Fruit fly (Drosophila melanogaster): ENCODE data around the gene PIG-F.

The PIG-F gene

DNA sequence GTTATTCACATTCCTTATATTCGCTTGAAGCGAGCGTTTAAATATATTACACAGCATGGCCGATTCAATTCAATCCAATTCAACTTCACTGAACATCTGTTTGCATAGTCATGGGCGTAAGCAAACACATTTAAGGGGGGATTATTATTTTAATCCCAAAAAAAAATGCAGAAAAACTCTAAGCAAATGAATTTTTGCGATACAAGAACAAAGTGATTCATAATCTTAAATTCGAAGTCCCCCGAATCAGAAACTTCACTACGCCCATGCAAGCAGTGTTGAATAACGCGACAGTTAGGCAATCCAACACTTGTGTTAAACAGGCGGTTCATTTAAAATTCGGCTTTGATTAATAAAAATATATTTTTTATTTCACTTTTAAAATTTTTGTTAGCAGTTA is 21.8 kb upstream of the PIG-F start, which contains the start of gene CG14100 (continued):
- TF ChIP-seq Hmx (GFP tag; optimal IDR thresholded peaks at IDR 0.05) (peak; percentile 99), vnd (GFP tag; IDR thresholded peaks at IDR 0.05; ENCODE audit: partially characterized antibody) (peak; percentile 8; the same call in 1 of the 3 replicates), CG7556 (GFP tag; optimal IDR thresholded peaks at IDR 0.05) (peak; percentile 100), Six4 (GFP tag; optimal IDR thresholded peaks at IDR 0.05) (peak; percentile 100), MESR4 (GFP tag; optimal IDR thresholded peaks at IDR 0.05) (peak; percentile 100), Bgb (GFP tag; IDR thresholded peaks at IDR 0.05; ENCODE audit: partially characterized antibody) (no peak), CG15696 (tag; optimal IDR thresholded peaks at IDR 0.05) (peak; percentile 100), CG17359 (tag; optimal IDR thresholded peaks at IDR 0.05) (peak; percentile 100), so (GFP tag; IDR thresholded peaks at IDR 0.05) (peak; percentile 100), slp2 (GFP tag; optimal IDR thresholded peaks at IDR 0.05) (peak; percentile 100), sens-2 (GFP tag; IDR thresholded peaks at IDR 0.05) (peak; percentile 100), CG4854 (GFP tag; optimal IDR thresholded peaks at IDR 0.05) (peak; percentile 100), croc (GFP tag; conservative IDR thresholded peaks at IDR 0.05) (peak; percentile 100), pita (GFP tag; optimal IDR thresholded peaks at IDR 0.05) (no peak), rib (GFP tag; IDR thresholded peaks at IDR 0.05) (peak; percentile 100), Mad (GFP tag; optimal IDR thresholded peaks at IDR 0.05) (peak; percentile 100), nerfin-2 (GFP tag; IDR thresholded peaks at IDR 0.05; ENCODE audit: partially characterized antibody) (peak; percentile 54; the same call in 1 of the 2 replicates), hth (optimal IDR thresholded peaks at IDR 0.05) (no peak), Gug (GFP tag; IDR thresholded peaks at IDR 0.05) (peak; percentile 100), CG10209 (GFP tag; optimal IDR thresholded peaks at IDR 0.05) (peak; percentile 100), CG18011 (GFP tag; optimal IDR thresholded peaks at IDR 0.05) (peak; percentile 95), CG5953 (GFP tag; IDR thresholded peaks at IDR 0.05) (peak; percentile 100), p53 (GFP tag; optimal IDR thresholded peaks at IDR 0.05) (peak; percentile 100), vvl (GFP tag; IDR thresholded peaks at IDR 0.05) (peak; percentile 100), CG12219 (GFP tag; optimal IDR thresholded peaks at IDR 0.05) (peak; percentile 100), CG12299 (tag; optimal IDR thresholded peaks at IDR 0.05) (peak; percentile 100), CG32767 (GFP tag; IDR thresholded peaks at IDR 0.05) (peak; percentile 100), CG2120 (GFP tag; optimal IDR thresholded peaks at IDR 0.05) (peak; percentile 100), sisA (GFP tag; IDR thresholded peaks at IDR 0.05) (peak; percentile 100), toy (GFP tag; IDR thresholded peaks at IDR 0.05) (peak; percentile 100), MTF-1 (GFP tag; optimal IDR thresholded peaks at IDR 0.05; ENCODE audit: borderline replicate concordance) (peak; percentile 100), Dfd (GFP tag; optimal IDR thresholded peaks at IDR 0.05) (peak in 1 of 2 experiments; percentile 94), ham (GFP tag; IDR thresholded peaks at IDR 0.05) (peak; percentile 100), CG8924 (tag; optimal IDR thresholded peaks at IDR 0.05) (peak; percentile 100), CG9817 (tag; optimal IDR thresholded peaks at IDR 0.05) (peak; percentile 100), sc (optimal IDR thresholded peaks at IDR 0.05) (no peak), sc (GFP tag; optimal IDR thresholded peaks at IDR 0.05) (peak; percentile 100), CG12659 (GFP tag; optimal IDR thresholded peaks at IDR 0.05) (peak; percentile 100), vfl (GFP tag; optimal IDR thresholded peaks at IDR 0.05) (peak; percentile 100), CG8359 (GFP tag; optimal IDR thresholded peaks at IDR 0.05; ENCODE audit: borderline replicate concordance) (peak; percentile 98), MBD-R2 (GFP tag; IDR thresholded peaks at IDR 0.05) (peak; percentile 100), az2 (GFP tag; optimal IDR thresholded peaks at IDR 0.05) (peak; percentile 100), seq (GFP tag; IDR thresholded peaks at IDR 0.05) (peak; percentile 100), CG13123 (GFP tag; optimal IDR thresholded peaks at IDR 0.05) (peak; percentile 100), sim (GFP tag; IDR thresholded peaks at IDR 0.05) (peak; percentile 100), CG4404 (GFP tag; IDR thresholded peaks at IDR 0.05) (peak; percentile 100), Rfx (GFP tag; IDR thresholded peaks at IDR 0.05) (peak; percentile 100), zen2 (GFP tag; IDR thresholded peaks at IDR 0.05; ENCODE audit: partially characterized antibody) (no peak), HLH54F (GFP tag; optimal IDR thresholded peaks at IDR 0.05) (peak; percentile 100), Deaf1 (tag; optimal IDR thresholded peaks at IDR 0.05) (peak; percentile 92), CG17568 (GFP tag; optimal IDR thresholded peaks at IDR 0.05) (peak; percentile 100)

Measured in whole organism, embryonic.